Fruit fly (Drosophila melanogaster) whole organism, prepupa: ENCODE measurements around the gene CARPB.

Experiments
- CG31627 ChIP-seq: fragments of 200-800 bp; sonication (Bioruptor generic); optimal IDR thresholded peaks from 3 replicates; lab custom pipeline; 2016; ENCODE audit warnings: missing biosample characterization, missing genetic modification characterization
- CG6792 ChIP-seq: fragments of 200-800 bp; sonication (Bioruptor generic); optimal IDR thresholded peaks from 3 replicates; lab custom pipeline; 2016; ENCODE audit warnings: missing biosample characterization, missing genetic modification characterization
- Hr38 ChIP-seq: sonication (Bioruptor generic); optimal IDR thresholded peaks from 2 replicates; lab custom pipeline; 2016; ENCODE audit warnings: missing biosample characterization, missing genetic modification characterization
- Hr4 ChIP-seq: fragments of 200-800 bp; sonication (Bioruptor generic); optimal IDR thresholded peaks from 3 replicates; lab custom pipeline; 2016; ENCODE audit warnings: missing biosample characterization, missing genetic modification characterization
- fkh ChIP-seq: fragments of 200-800 bp; sonication (Bioruptor generic); optimal IDR thresholded peaks from 3 replicates; lab custom pipeline; 2017; ENCODE audit warnings: missing biosample characterization, mild to moderate bottlenecking, missing genetic modification characterization, moderate library complexity

- TF ChIP-seq Hr38 (no peak), CG6792 (GFP tag; lab: Kevin White, UChicago) (no peak), CG31627 (GFP tag; lab: Kevin White, UChicago) (no peak), fkh (GFP tag; lab: Kevin White, UChicago) (no peak), Hr4 (no peak)
These were observed 11.9 kb upstream of the CARPB start for dm6 chrX:9771084-9771483.
